Worm (Caenorhabditis elegans) whole organism, young adult: ENCODE measurements around the gene F17C11.12.

Experiments used
- B0035.1 ChIP-seq: sonication (generic microtip); optimal IDR thresholded peaks from 2 replicates; lab custom pipeline; 2016; ENCODE audit warnings: missing genetic modification characterization, mild to moderate bottlenecking, missing compliant biosample characterization, missing genotype, missing genetic modification reagents
- C17E4.6 ChIP-seq: fragments of 200-800 bp; sonication (Bioruptor generic); IDR thresholded peaks from 2 replicates; pipeline ENCODE4 v1.3.6; 2022; ENCODE audit warnings: missing genetic modification reagents, missing genetic modification characterization, missing compliant biosample characterization
- F10E7.11 ChIP-seq: sonication (generic microtip); optimal IDR thresholded peaks from 2 replicates; lab custom pipeline; 2017; ENCODE audit warnings: mild to moderate bottlenecking, missing genetic modification characterization, moderate library complexity, missing compliant biosample characterization
- F22D6.2 ChIP-seq: sonication (generic microtip); optimal IDR thresholded peaks from 2 replicates; lab custom pipeline; 2016; ENCODE audit warnings: mild to moderate bottlenecking, missing genetic modification characterization, missing compliant biosample characterization
- F37B4.10 ChIP-seq: fragments of 200-800 bp; sonication (Bioruptor generic); IDR thresholded peaks from 2 replicates; pipeline ENCODE4 v1.3.6; 2022; ENCODE audit warnings: missing genetic modification characterization, missing compliant biosample characterization
- F52B5.7 ChIP-seq: sonication (generic microtip); optimal IDR thresholded peaks from 2 replicates; lab custom pipeline; 2016; ENCODE audit warnings: mild to moderate bottlenecking, missing genetic modification characterization, missing compliant biosample characterization
- F57C9.4 ChIP-seq: sonication (generic microtip); optimal IDR thresholded peaks from 2 replicates; lab custom pipeline; 2017; ENCODE audit warnings: mild to moderate bottlenecking, missing genetic modification characterization, missing compliant biosample characterization
- K11D2.4 ChIP-seq: fragments of 200-800 bp; sonication (Bioruptor generic); IDR thresholded peaks from 2 replicates; pipeline ENCODE4 v1.3.6; 2022; ENCODE audit warnings: missing genetic modification reagents, missing genetic modification characterization, missing compliant biosample characterization
- K12H6.12 ChIP-seq: fragments of 200-800 bp; sonication (Bioruptor generic); optimal IDR thresholded peaks from 2 replicates; lab custom pipeline; 2018; ENCODE audit warnings: mild to moderate bottlenecking, missing genetic modification characterization, missing compliant biosample characterization
- Y53G8AR.9 ChIP-seq: fragments of 200-800 bp; sonication (Bioruptor generic); conservative IDR thresholded peaks from 2 replicates; pipeline ENCODE4 v1.3.6; 2022; ENCODE audit warnings: missing genetic modification reagents, missing genetic modification characterization, missing compliant biosample characterization
- akir-1 ChIP-seq: fragments of 200-800 bp; sonication (Bioruptor generic); optimal IDR thresholded peaks from 2 replicates; lab custom pipeline; 2018; ENCODE audit warnings: mild to moderate bottlenecking, missing genetic modification characterization, moderate library complexity, missing compliant biosample characterization
- atf-7 ChIP-seq: sonication (generic microtip); optimal IDR thresholded peaks from 2 replicates; lab custom pipeline; 2017; ENCODE audit warnings: mild to moderate bottlenecking, missing genetic modification characterization, missing compliant biosample characterization
- attf-6 ChIP-seq: fragments of 200-800 bp; sonication (Bioruptor generic); IDR thresholded peaks from 2 replicates; pipeline ENCODE4 v1.3.6; 2022; ENCODE audit warnings: missing genetic modification reagents, missing genetic modification characterization, missing compliant biosample characterization
- bed-1 ChIP-seq: fragments of 200-800 bp; sonication (Bioruptor generic); IDR thresholded peaks from 2 replicates; pipeline ENCODE4 v1.3.6; 2022; ENCODE audit warnings: missing genetic modification reagents, missing genetic modification characterization, missing compliant biosample characterization
- cebp-1 ChIP-seq, 2 experiments: fragments of 200-800 bp in 1 of 2; sonication (Bioruptor generic) in 1 of 2; sonication (generic microtip) in 1 of 2; IDR thresholded peaks in 1 of 2; optimal IDR thresholded peaks in 1 of 2; 2 replicates each; pipeline versions ENCODE4 v1.3.6 to Lab custom; 2017 to 2022; ENCODE audit warnings: missing compliant biosample characterization in 2 of 2, missing genetic modification characterization in 2 of 2, mild to moderate bottlenecking in 1 of 2, missing genetic modification reagents in 1 of 2, moderate library complexity in 1 of 2
- ceh-100 ChIP-seq: fragments of 200-800 bp; sonication (Bioruptor generic); IDR thresholded peaks from 2 replicates; pipeline ENCODE4 v1.3.6; 2022; ENCODE audit warnings: missing genetic modification reagents, missing genetic modification characterization, missing compliant biosample characterization
- ceh-27 ChIP-seq: fragments of 200-800 bp; sonication (Bioruptor generic); optimal IDR thresholded peaks from 2 replicates; lab custom pipeline; 2018; ENCODE audit warnings: mild to moderate bottlenecking, missing genetic modification characterization, moderate library complexity, missing compliant biosample characterization
- ceh-79 ChIP-seq: sonication (generic microtip); optimal IDR thresholded peaks from 2 replicates; lab custom pipeline; 2017; ENCODE audit warnings: mild to moderate bottlenecking, missing genetic modification characterization, missing compliant biosample characterization
- die-1 ChIP-seq: sonication (generic microtip); optimal IDR thresholded peaks from 2 replicates; lab custom pipeline; 2016; ENCODE audit warnings: missing genotype, mild to moderate bottlenecking, missing genetic modification characterization, missing compliant biosample characterization
- dox-1 ChIP-seq: fragments of 200-800 bp; sonication (Bioruptor generic); IDR thresholded peaks from 2 replicates; pipeline ENCODE4 v1.3.6; 2022; ENCODE audit warnings: missing genetic modification reagents, missing genetic modification characterization, missing compliant biosample characterization
- ekl-4 ChIP-seq: fragments of 200-800 bp; sonication (Bioruptor generic); IDR thresholded peaks from 2 replicates; pipeline ENCODE4 v1.3.6; 2022; ENCODE audit warnings: missing genetic modification reagents, missing genetic modification characterization, missing compliant biosample characterization
- hmg-1.2 ChIP-seq: fragments of 200-800 bp; sonication (Bioruptor generic); IDR thresholded peaks from 2 replicates; pipeline ENCODE4 v1.3.6; 2022; ENCODE audit warnings: missing genetic modification reagents, missing genetic modification characterization, missing compliant biosample characterization
- let-607 ChIP-seq, 2 experiments: fragments of 200-800 bp in 1 of 2; sonication (Bioruptor generic) in 1 of 2; sonication (generic microtip) in 1 of 2; optimal IDR thresholded peaks; 2 replicates each; lab custom pipeline; 2016 to 2018; ENCODE audit warnings: mild to moderate bottlenecking in 2 of 2, missing compliant biosample characterization in 2 of 2, missing genetic modification characterization in 2 of 2, moderate library complexity in 2 of 2, missing genotype in 1 of 2
- lsl-1 ChIP-seq: fragments of 200-800 bp; sonication (Bioruptor generic); optimal IDR thresholded peaks from 2 replicates; lab custom pipeline; 2018; ENCODE audit warnings: mild to moderate bottlenecking, missing genetic modification characterization, moderate library complexity, missing compliant biosample characterization
- lsy-27 ChIP-seq: sonication (generic microtip); optimal IDR thresholded peaks from 2 replicates; lab custom pipeline; 2017; ENCODE audit warnings: missing genetic modification characterization, mild to moderate bottlenecking, missing compliant biosample characterization, antibody characterized with exemption, missing genotype, borderline replicate concordance; ENCODE audit not compliant: insufficient read depth
- madf-6 ChIP-seq: fragments of 200-800 bp; sonication (Bioruptor generic); IDR thresholded peaks from 2 replicates; pipeline ENCODE4 v1.3.6; 2022; ENCODE audit warnings: missing genetic modification reagents, missing genetic modification characterization, missing compliant biosample characterization
- madf-8 ChIP-seq: fragments of 200-800 bp; sonication (Bioruptor generic); conservative IDR thresholded peaks from 2 replicates; pipeline ENCODE4 v1.3.6; 2022; ENCODE audit warnings: missing genetic modification reagents, missing genetic modification characterization, missing compliant biosample characterization
- nfyb-1 ChIP-seq: fragments of 200-800 bp; sonication (Bioruptor generic); IDR thresholded peaks from 2 replicates; pipeline ENCODE4 v1.3.6; 2022; ENCODE audit warnings: missing genetic modification reagents, missing genetic modification characterization, missing compliant biosample characterization
- nhr-80 ChIP-seq: sonication (generic microtip); optimal IDR thresholded peaks from 2 replicates; lab custom pipeline; 2016; ENCODE audit warnings: missing genetic modification characterization, missing compliant biosample characterization
- pbrm-1 ChIP-seq: fragments of 200-800 bp; sonication (Bioruptor generic); IDR thresholded peaks from 2 replicates; pipeline ENCODE4 v1.3.6; 2022; ENCODE audit warnings: missing genetic modification reagents, missing genetic modification characterization, missing compliant biosample characterization
- pha-4 ChIP-seq: fragments of 150-350 bp; sonication (generic microtip); optimal IDR thresholded peaks from 2 replicates; lab custom pipeline; 2014; ENCODE audit warnings: missing biosample characterization, missing genetic modification reagents, missing genetic modification characterization
- repo-1 ChIP-seq: sonication (generic microtip); optimal IDR thresholded peaks from 2 replicates; lab custom pipeline; 2017; ENCODE audit warnings: mild to moderate bottlenecking, missing genetic modification characterization, missing compliant biosample characterization
- sea-2 ChIP-seq: fragments of 200-800 bp; sonication (Bioruptor generic); IDR thresholded peaks from 2 replicates; pipeline ENCODE4 v1.3.6; 2022; ENCODE audit warnings: missing genetic modification characterization, missing compliant biosample characterization
- snpc-1.1 ChIP-seq: sonication (generic microtip); optimal IDR thresholded peaks from 2 replicates; lab custom pipeline; 2017; ENCODE audit warnings: missing genetic modification characterization, mild to moderate bottlenecking, missing compliant biosample characterization, antibody characterized with exemption, moderate library complexity, missing genotype, missing genetic modification reagents; ENCODE audit not compliant: insufficient read depth
- snpc-1.3 ChIP-seq: sonication (generic microtip); optimal IDR thresholded peaks from 2 replicates; lab custom pipeline; 2017; ENCODE audit warnings: missing genetic modification characterization, mild to moderate bottlenecking, missing compliant biosample characterization, antibody characterized with exemption, moderate library complexity, missing genotype, missing genetic modification reagents; ENCODE audit not compliant: insufficient read depth
- unc-130 ChIP-seq: sonication (generic microtip); optimal IDR thresholded peaks from 2 replicates; lab custom pipeline; 2016; ENCODE audit warnings: missing genetic modification reagents, missing genetic modification characterization, missing compliant biosample characterization

F17C11.12 gene

ce11 chrV:10961448-10961870 is 24.7 kb upstream of the F17C11.12 start (continued):
- peak; percentile 67 for TF ChIP-seq K12H6.12
- 0 out of 2 replicates have a peak, but pooled peaks have one; percentile 39 for TF ChIP-seq ekl-4 (GFP tag; lab: Robert Waterston, UW)
- TF ChIP-seq F37B4.10 (GFP tag; lab: Robert Waterston, UW), result no peak
- peak; percentile 56 for TF ChIP-seq F10E7.11 (tag; lab: Kevin White, UChicago)
- TF ChIP-seq repo-1 (tag; lab: Kevin White, UChicago), result no peak
- TF ChIP-seq let-607 (tag; optimal IDR thresholded peaks at IDR 0.05; lab: Kevin White, UChicago), result no peak
- peak; percentile 67 for TF ChIP-seq ceh-27 (GFP tag; lab: Kevin White, UChicago)
- no peak for TF ChIP-seq ceh-100 (GFP tag; lab: Robert Waterston, UW)
- TF ChIP-seq bed-1 (GFP tag; lab: Robert Waterston, UW), result no peak
- TF ChIP-seq C17E4.6 (GFP tag; lab: Robert Waterston, UW), result no peak
- TF ChIP-seq ceh-79 (tag; lab: Kevin White, UChicago), result no peak
- peak; percentile 29; the same call in 1 of the 2 replicates for TF ChIP-seq nfyb-1 (GFP tag; lab: Robert Waterston, UW)
- peak; percentile 48 for TF ChIP-seq atf-7 (tag; lab: Kevin White, UChicago)
- no peak for TF ChIP-seq lsl-1 (GFP tag; lab: Kevin White, UChicago)
- no peak for TF ChIP-seq B0035.1 (tag; lab: Kevin White, UChicago)
- no peak for TF ChIP-seq attf-6 (GFP tag; lab: Robert Waterston, UW)
- no peak for TF ChIP-seq sea-2 (GFP tag; lab: Robert Waterston, UW)
- TF ChIP-seq cebp-1 (GFP tag; IDR thresholded peaks at IDR 0.05; lab: Robert Waterston, UW), result no peak
- peak; percentile 66 for TF ChIP-seq cebp-1 (tag; optimal IDR thresholded peaks at IDR 0.05; lab: Kevin White, UChicago)
- no peak for TF ChIP-seq die-1 (tag; lab: Kevin White, UChicago)
- peak; percentile 28 for TF ChIP-seq F52B5.7 (tag; lab: Kevin White, UChicago)
- no peak for TF ChIP-seq snpc-1.3 (tag; lab: Kevin White, UChicago)
- no peak for TF ChIP-seq F57C9.4 (tag; lab: Kevin White, UChicago)
- peak; percentile 52; the same call in 1 of the 2 replicates for TF ChIP-seq K11D2.4 (GFP tag; lab: Robert Waterston, UW)
- no peak for TF ChIP-seq lsy-27 (tag; lab: Kevin White, UChicago)
- peak; percentile 53; the same call in 1 of the 2 replicates for TF ChIP-seq hmg-1.2 (GFP tag; lab: Robert Waterston, UW)
- TF ChIP-seq unc-130 (GFP tag; lab: Kevin White, UChicago), result no peak
- no peak for TF ChIP-seq snpc-1.1 (tag; lab: Kevin White, UChicago)
- no peak for TF ChIP-seq madf-8 (GFP tag; lab: Robert Waterston, UW)
- peak; percentile 44; the same call in 1 of the 2 replicates for TF ChIP-seq dox-1 (GFP tag; lab: Robert Waterston, UW)
- 0 out of 2 replicates have a peak, but pooled peaks have one; percentile 12 for TF ChIP-seq madf-6 (GFP tag; lab: Robert Waterston, UW)
- no peak for TF ChIP-seq F22D6.2 (tag; lab: Kevin White, UChicago)
- TF ChIP-seq pha-4 (tag; lab: Kevin White, UChicago), result no peak

- peak; percentile 11 for TF ChIP-seq atf-7 (tag; lab: Kevin White, UChicago)
- TF ChIP-seq dox-1 (GFP tag; lab: Robert Waterston, UW), result peak; percentile 48
- TF ChIP-seq nhr-80 (tag; lab: Kevin White, UChicago), result peak; percentile 90
- no peak for TF ChIP-seq akir-1
- no peak for TF ChIP-seq snpc-1.1 (tag; lab: Kevin White, UChicago)
- TF ChIP-seq Y53G8AR.9 (GFP tag; lab: Robert Waterston, UW), result 0 out of 2 replicates have a peak, but pooled peaks have one; percentile 10
- 0 out of 2 replicates have a peak, but pooled peaks have one; percentile 43 for TF ChIP-seq ekl-4 (GFP tag; lab: Robert Waterston, UW)
- TF ChIP-seq let-607 (tag; optimal IDR thresholded peaks at IDR 0.05; lab: Kevin White, UChicago), result peak; percentile 37 to 77
- TF ChIP-seq C17E4.6 (GFP tag; lab: Robert Waterston, UW), result no peak
- TF ChIP-seq pbrm-1, result peak; percentile 57; the same call in 1 of the 2 replicates
- TF ChIP-seq, all 124 proteins: peak for 7
These were observed 23.8 kb upstream of the F17C11.12 start, which contains the start of gene vps-36 for ce11 chrV:10960544-10960943. Gene vps-36, minus strand, starts transcription at chrV:10960669.
